Worm (Caenorhabditis elegans) whole organism, midembryonic: ENCODE results near the gene Y47D7A.17.

Source experiments
- T22C8.4 ChIP-seq: fragments of 200-800 bp; sonication (Bioruptor generic); IDR thresholded peaks from 2 replicates; pipeline ENCODE4 v1.3.6; 2022; ENCODE audit warnings: missing genetic modification characterization, missing compliant biosample characterization
- cog-1 ChIP-seq: sonication (generic microtip); optimal IDR thresholded peaks from 2 replicates; lab custom pipeline; 2016; ENCODE audit warnings: missing genetic modification characterization, missing compliant biosample characterization
- flt-1 ChIP-seq: fragments of 200-800 bp; sonication (Bioruptor generic); IDR thresholded peaks from 2 replicates; pipeline ENCODE4 v1.3.6; 2022; ENCODE audit warnings: missing genetic modification characterization, missing compliant biosample characterization
- klf-2 ChIP-seq: fragments of 200-800 bp; sonication (Bioruptor generic); conservative IDR thresholded peaks from 2 replicates; pipeline ENCODE4 v1.3.6; 2022; ENCODE audit warnings: missing genetic modification reagents, missing genetic modification characterization, missing compliant biosample characterization
- med-1 ChIP-seq: sonication (generic microtip); optimal IDR thresholded peaks from 2 replicates; lab custom pipeline; 2017; ENCODE audit warnings: missing genetic modification characterization, mild to moderate bottlenecking, missing compliant biosample characterization, antibody characterized with exemption, missing genetic modification reagents; ENCODE audit not compliant: insufficient read depth
- ref-1 ChIP-seq: fragments of 200-800 bp; sonication (Bioruptor generic); conservative IDR thresholded peaks from 2 replicates; pipeline ENCODE4 v1.3.6; 2022; ENCODE audit warnings: missing genetic modification reagents, missing genetic modification characterization, missing compliant biosample characterization
- tab-1 ChIP-seq: fragments of 200-800 bp; sonication (Bioruptor generic); IDR thresholded peaks from 2 replicates; pipeline ENCODE4 v1.3.6; 2022; ENCODE audit warnings: missing genetic modification characterization, missing compliant biosample characterization
- ztf-23 ChIP-seq: fragments of 200-800 bp; sonication (Bioruptor generic); IDR thresholded peaks from 2 replicates; pipeline ENCODE4 v1.3.6; 2022; ENCODE audit warnings: missing genetic modification reagents, missing genetic modification characterization, missing compliant biosample characterization
- ztf-29 ChIP-seq: fragments of 200-800 bp; sonication (Bioruptor generic); IDR thresholded peaks from 2 replicates; pipeline ENCODE4 v1.3.6; 2022; ENCODE audit warnings: missing genetic modification reagents, missing genetic modification characterization, missing compliant biosample characterization

The Y47D7A.17 gene

DNA sequence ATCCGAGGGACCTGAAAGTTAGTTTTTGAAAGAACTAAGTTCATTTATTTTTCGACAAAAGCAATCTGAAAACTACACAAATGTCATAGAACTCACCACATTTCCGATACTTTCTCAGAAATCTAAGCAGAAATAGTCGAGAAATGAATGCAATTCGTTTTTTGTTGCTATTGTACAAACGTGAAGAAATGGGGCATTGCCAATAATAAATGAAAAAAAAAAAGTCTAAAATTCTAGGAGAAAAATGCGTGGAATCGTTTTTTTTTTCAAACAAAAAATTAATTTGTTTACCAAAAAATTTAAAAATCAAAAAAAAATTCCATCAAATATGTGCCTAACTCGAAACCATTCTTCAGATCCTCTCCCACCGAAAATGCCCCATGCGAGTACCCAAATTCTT is at the start of gene Y47D7A.17:
Gene Y47D7A.17 (minus strand): TSS at position 101 of the 400 bp plus-strand sequence.
- TF ChIP-seq flt-1 (GFP tag; lab: Robert Waterston, UW) (no peak), cog-1 (tag; lab: Kevin White, UChicago) (no peak), ztf-23 (GFP tag; lab: Robert Waterston, UW) (no peak), tab-1 (GFP tag; lab: Robert Waterston, UW) (no peak), klf-2 (no peak), med-1 (GFP tag; lab: Kevin White, UChicago) (no peak), T22C8.4 (no peak), ztf-29 (GFP tag; lab: Robert Waterston, UW) (no peak), ref-1 (no peak)

DNA sequence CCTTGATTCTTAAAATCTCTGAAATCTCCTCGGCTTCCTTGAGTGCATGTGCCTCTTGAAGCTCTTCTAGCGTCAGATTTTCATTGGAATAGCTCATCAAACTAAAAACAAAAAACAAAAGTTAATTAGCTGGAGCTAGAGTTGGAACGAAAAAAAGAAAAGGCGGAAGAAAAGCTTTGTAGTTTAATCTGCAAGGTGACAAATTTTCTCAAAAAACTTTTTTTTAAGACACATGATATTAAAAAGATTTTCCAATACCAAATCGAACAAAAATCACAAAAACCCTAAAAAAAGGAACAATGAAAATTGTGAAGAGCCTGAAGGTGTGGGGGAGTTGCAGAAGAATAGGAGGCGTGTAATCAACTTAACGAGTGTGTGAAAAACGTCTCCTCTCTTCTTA is 43.0 kb upstream of the Y47D7A.17 start, which contains the start of gene gnrr-5:
Gene gnrr-5 (minus strand): TSS at position 101 of the 400 bp plus-strand sequence.
- TF ChIP-seq ztf-23 (GFP tag; lab: Robert Waterston, UW) = no peak
- no peak for TF ChIP-seq tab-1 (GFP tag; lab: Robert Waterston, UW)
- no peak for TF ChIP-seq T22C8.4
- TF ChIP-seq cog-1 (tag; lab: Kevin White, UChicago) = no peak
- TF ChIP-seq med-1 (GFP tag; lab: Kevin White, UChicago) = no peak
- TF ChIP-seq klf-2 = no peak
- TF ChIP-seq ref-1 = no peak
- TF ChIP-seq flt-1 (GFP tag; lab: Robert Waterston, UW) = no peak
- no peak for TF ChIP-seq ztf-29 (GFP tag; lab: Robert Waterston, UW)

DNA sequence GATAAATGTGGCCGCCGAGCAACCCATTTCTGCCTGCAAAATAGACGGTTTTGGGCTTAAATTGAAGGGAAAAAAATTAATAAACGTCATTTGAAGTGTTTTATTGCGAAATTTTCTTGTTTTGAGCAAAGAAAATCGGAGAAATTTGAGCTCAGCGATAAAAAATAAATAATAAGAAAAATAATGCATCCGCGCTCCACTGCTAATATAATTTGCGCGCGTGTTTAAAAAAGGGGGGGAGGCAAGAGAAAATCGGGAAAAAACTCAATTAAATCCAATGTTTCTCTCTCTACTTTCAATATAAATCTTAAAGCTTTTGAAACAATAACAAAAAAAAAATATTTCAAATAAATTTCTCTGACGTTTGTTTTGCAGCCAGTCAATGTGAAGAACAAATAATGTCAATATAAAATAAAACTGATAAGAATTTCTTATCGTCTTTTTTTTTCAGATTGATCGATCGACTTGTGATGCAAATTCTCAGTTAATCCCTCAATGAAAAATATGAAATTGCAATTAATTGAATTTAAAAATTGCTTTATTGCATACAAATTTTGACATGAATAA is 39.0 kb upstream of the Y47D7A.17 start, which contains the start of gene rft-2:
Gene rft-2 (minus strand): TSS at position 41 of the 567 bp plus-strand sequence.
- TF ChIP-seq flt-1 (GFP tag; lab: Robert Waterston, UW) (no peak), tab-1 (GFP tag; lab: Robert Waterston, UW) (no peak), med-1 (GFP tag; lab: Kevin White, UChicago) (no peak), ztf-29 (GFP tag; lab: Robert Waterston, UW) (no peak), klf-2 (no peak), cog-1 (tag; lab: Kevin White, UChicago) (no peak), ztf-23 (GFP tag; lab: Robert Waterston, UW) (no peak), T22C8.4 (no peak), ref-1 (no peak)

DNA sequence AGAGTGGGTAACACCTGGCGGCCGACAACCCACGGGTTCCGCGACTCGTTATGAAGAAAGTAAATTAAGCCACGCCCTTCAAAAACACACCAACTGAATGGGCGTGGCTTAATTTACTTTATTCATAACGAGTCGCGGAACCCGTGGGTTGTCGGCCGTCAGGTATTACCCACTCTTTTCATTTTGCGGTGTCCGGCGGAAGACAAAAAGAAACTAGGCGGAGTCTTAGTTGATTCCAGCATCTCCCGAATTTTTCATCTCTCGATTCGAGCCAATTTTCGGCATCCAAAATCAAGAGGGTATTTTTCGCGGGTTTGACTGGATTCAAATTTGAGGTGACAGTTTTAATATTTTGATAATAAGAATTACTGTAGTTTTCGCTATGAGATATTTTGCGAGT is 36.0 kb upstream of the Y47D7A.17 start:
- TF ChIP-seq med-1 (GFP tag; lab: Kevin White, UChicago) = no peak
- no peak for TF ChIP-seq ztf-23 (GFP tag; lab: Robert Waterston, UW)
- TF ChIP-seq klf-2 = no peak
- TF ChIP-seq cog-1 (tag; lab: Kevin White, UChicago) = no peak
- no peak for TF ChIP-seq ztf-29 (GFP tag; lab: Robert Waterston, UW)
- no peak for TF ChIP-seq tab-1 (GFP tag; lab: Robert Waterston, UW)
- no peak for TF ChIP-seq ref-1
- TF ChIP-seq T22C8.4 = no peak
- TF ChIP-seq flt-1 (GFP tag; lab: Robert Waterston, UW) = no peak

DNA sequence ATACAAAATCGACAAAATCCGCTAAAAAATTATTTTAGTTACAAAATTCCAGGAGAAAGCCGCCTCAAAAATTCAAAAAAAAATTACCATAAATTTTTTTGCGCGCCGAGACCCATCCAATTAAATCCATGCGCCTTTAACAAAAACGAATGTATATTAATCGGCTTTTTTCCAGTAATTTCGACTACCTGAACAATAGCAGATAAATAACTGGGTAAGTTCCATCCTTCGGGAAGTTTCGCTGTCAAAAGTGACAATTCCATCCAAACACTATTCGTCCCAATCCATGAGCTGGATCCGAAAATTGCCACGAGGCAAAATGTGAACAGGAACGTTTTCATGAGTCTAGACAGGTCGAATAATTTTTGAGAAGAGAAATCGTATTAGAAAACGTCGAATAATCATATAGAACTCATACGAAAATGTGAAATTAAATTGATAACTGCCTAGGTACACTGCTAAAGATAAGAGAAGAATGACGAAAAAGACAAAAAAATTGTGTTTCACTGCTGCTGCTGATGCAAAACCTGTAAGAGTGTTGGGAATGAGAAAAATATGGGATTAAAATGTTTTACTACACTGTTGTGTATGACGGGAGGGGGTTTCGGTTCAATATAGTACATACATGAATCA is 31.3 kb upstream of the Y47D7A.17 start, which contains the start of gene rft-1:
Gene rft-1 (minus strand): TSS at position 475 of the 633 bp plus-strand sequence.
- TF ChIP-seq tab-1 (GFP tag; lab: Robert Waterston, UW) (no peak), klf-2 (no peak), flt-1 (GFP tag; lab: Robert Waterston, UW) (no peak), ref-1 (no peak), ztf-29 (GFP tag; lab: Robert Waterston, UW) (no peak), cog-1 (tag; lab: Kevin White, UChicago) (no peak), T22C8.4 (no peak), med-1 (GFP tag; lab: Kevin White, UChicago) (no peak), ztf-23 (GFP tag; lab: Robert Waterston, UW) (no peak)

DNA sequence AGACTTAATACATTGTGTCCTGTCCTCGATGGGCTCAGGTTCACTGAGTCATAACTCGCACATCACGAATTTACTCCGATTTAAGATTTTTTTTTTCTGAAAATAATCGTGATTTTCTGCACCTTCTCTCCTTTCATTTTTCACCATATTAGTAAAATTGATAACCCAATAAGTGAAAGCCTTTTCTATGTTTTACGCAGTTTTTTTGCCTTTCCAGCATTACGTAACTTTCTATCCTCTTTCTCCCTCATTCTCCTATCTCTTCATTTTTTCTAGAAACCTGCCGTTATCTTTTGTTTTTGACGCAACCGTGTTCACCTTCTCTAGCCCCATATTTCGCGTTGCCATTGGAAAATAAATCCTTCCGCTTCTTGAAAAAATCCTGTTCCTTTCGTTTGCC is 25.6 kb upstream of the Y47D7A.17 start:
- TF ChIP-seq klf-2 = no peak
- TF ChIP-seq ztf-29 (GFP tag; lab: Robert Waterston, UW) = no peak
- no peak for TF ChIP-seq ref-1
- TF ChIP-seq tab-1 (GFP tag; lab: Robert Waterston, UW) = no peak
- TF ChIP-seq T22C8.4 = no peak
- no peak for TF ChIP-seq cog-1 (tag; lab: Kevin White, UChicago)
- no peak for TF ChIP-seq med-1 (GFP tag; lab: Kevin White, UChicago)
- no peak for TF ChIP-seq flt-1 (GFP tag; lab: Robert Waterston, UW)
- no peak for TF ChIP-seq ztf-23 (GFP tag; lab: Robert Waterston, UW)

DNA sequence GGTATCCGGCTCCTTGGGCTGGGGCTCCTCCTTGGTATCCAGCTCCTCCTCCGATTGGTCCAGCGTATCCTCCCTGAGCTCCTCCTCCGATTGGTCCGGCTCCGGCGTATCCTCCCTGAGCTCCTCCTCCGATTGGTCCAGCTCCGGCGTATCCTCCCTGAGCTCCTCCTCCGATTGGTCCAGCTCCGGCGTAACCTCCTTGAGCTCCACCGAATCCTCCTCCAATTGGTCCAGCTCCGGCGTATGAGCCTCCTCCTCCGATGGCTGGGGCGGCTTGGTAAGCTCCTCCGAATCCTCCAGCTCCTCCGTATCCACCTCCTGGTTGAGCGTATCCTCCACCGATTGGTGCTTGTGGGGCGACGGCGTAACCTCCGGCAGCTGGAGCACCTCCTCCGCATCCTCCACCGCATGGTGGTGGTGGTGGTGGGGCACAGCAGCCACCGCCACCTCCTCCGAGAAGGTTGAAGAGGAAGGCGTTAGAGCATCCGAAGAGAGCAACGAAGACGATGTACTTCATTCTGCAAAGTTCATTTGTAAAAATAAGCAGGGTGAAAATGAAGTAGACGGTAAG is 23.9 kb upstream of the Y47D7A.17 start, which contains the start of gene Y47D7A.13:
Gene Y47D7A.13 (minus strand): TSS at position 517 of the 571 bp plus-strand sequence.
- TF ChIP-seq klf-2 = no peak
- no peak for TF ChIP-seq cog-1 (tag; lab: Kevin White, UChicago)
- no peak for TF ChIP-seq T22C8.4
- no peak for TF ChIP-seq tab-1 (GFP tag; lab: Robert Waterston, UW)

DNA sequence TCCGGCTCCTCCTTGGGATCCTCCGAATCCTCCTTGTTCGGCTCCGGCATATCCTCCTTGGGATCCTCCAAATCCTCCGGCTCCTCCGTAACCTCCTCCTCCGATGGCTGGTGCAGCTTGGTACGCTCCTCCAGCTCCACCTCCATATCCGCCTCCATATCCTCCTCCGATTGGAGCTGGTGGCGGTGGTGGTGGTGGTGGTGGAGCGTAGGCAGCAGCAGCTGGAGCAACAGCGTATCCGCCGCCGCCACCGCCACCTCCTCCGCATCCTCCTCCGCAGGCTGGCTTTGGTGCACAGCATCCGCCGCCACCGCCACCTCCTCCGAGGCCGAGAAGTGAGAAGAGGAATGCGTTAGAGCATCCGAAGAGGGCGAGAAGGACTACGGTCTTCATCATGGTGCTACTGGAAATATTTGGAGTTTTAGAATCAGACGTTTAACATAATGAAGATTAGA is 21.2 kb upstream of the Y47D7A.17 start, which contains the start of gene Y47D7A.15:
Gene Y47D7A.15 (minus strand): TSS at position 405 of the 455 bp plus-strand sequence.
- no peak for TF ChIP-seq med-1 (GFP tag; lab: Kevin White, UChicago)
- TF ChIP-seq ztf-23 (GFP tag; lab: Robert Waterston, UW) = no peak
- 0 out of 2 replicates have a peak, but pooled peaks have one; percentile 39 for TF ChIP-seq flt-1 (GFP tag; lab: Robert Waterston, UW)
- TF ChIP-seq ztf-29 (GFP tag; lab: Robert Waterston, UW) = no peak

DNA sequence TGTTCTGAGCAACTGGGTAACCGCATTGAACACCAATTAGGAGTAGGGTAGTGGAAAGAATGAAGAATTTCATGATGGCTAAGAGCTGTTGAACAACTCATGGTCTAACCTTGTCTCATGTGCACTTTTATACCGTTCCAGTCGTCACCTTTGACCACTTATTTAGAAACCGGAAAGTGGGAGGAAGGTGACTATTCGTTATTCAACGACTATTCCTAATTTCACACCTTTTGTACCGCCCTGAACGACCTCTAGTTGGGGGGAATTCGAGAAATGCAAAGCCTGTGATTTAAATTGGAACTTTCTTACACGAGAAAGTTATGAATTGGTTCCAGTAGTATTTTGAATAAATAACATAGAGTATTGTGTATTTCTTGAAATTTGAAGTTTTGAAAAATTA is 18.0 kb upstream of the Y47D7A.17 start, which contains the start of gene Y47D7A.12:
Gene Y47D7A.12 (minus strand): TSS at position 101 of the 400 bp plus-strand sequence.
- TF ChIP-seq med-1 (GFP tag; lab: Kevin White, UChicago) (no peak), ztf-29 (GFP tag; lab: Robert Waterston, UW) (no peak), ref-1 (no peak), T22C8.4 (no peak), ztf-23 (GFP tag; lab: Robert Waterston, UW) (no peak), cog-1 (tag; lab: Kevin White, UChicago) (no peak), klf-2 (no peak), tab-1 (GFP tag; lab: Robert Waterston, UW) (no peak), flt-1 (GFP tag; lab: Robert Waterston, UW) (no peak)
